Worm (Caenorhabditis elegans): ENCODE measurements around the gene C18H7.12.

The C18H7.12 gene

ce11 chrIV:560780-561179, 26.8 kb downstream of the C18H7.12 start:
- TF ChIP-seq Y53F4B.3 (GFP tag; IDR thresholded peaks at IDR 0.05): no peak
- no peak for TF ChIP-seq F33H1.4 (GFP tag; IDR thresholded peaks at IDR 0.05)
- no peak for TF ChIP-seq hmg-1.2 (GFP tag; IDR thresholded peaks at IDR 0.05)
- no peak for TF ChIP-seq egl-18 (GFP tag; IDR thresholded peaks at IDR 0.05)

- no peak for TF ChIP-seq bed-2 (GFP tag; IDR thresholded peaks at IDR 0.05)
- TF ChIP-seq C17E4.6 (GFP tag; IDR thresholded peaks at IDR 0.05): no peak
- no peak for TF ChIP-seq egrh-3 (GFP tag; IDR thresholded peaks at IDR 0.05)
- no peak for TF ChIP-seq hmg-20 (GFP tag; IDR thresholded peaks at IDR 0.05)
- TF ChIP-seq nhr-90 (tag; optimal IDR thresholded peaks at IDR 0.05): no peak
- TF ChIP-seq attf-5 (GFP tag; optimal IDR thresholded peaks at IDR 0.05): no peak
- TF ChIP-seq dpl-1 (GFP tag; optimal IDR thresholded peaks at IDR 0.05): no peak
- TF ChIP-seq lin-54 (GFP tag; optimal IDR thresholded peaks at IDR 0.05): no peak
- TF ChIP-seq D2030.7 (GFP tag; IDR thresholded peaks at IDR 0.05): no peak
- no peak for TF ChIP-seq unc-130 (GFP tag; optimal IDR thresholded peaks at IDR 0.05)
Measured at ce11 chrIV:560314-560713, 27.3 kb downstream of the C18H7.12 start.

ce11 chrIV:558735-559284, 28.8 kb downstream of the C18H7.12 start, which contains the start of gene efn-4:
Gene efn-4 (plus strand): TSS chrIV:559234.
- no peak for TF ChIP-seq B0019.2 (GFP tag; conservative IDR thresholded peaks at IDR 0.05)
- TF ChIP-seq egrh-3 (GFP tag; IDR thresholded peaks at IDR 0.05): peak; percentile 31; the same call in 1 of the 2 replicates
- peak; percentile 69 for TF ChIP-seq zfh-2 (GFP tag; conservative IDR thresholded peaks at IDR 0.05)

ce11 chrIV:554005-554404, 33.6 kb downstream of the C18H7.12 start:
- TF ChIP-seq Y95B8A.8 (GFP tag; IDR thresholded peaks at IDR 0.05): no peak
- no peak for TF ChIP-seq ceh-58 (GFP tag; IDR thresholded peaks at IDR 0.05)
- no peak for TF ChIP-seq nfyb-1 (GFP tag; IDR thresholded peaks at IDR 0.05)
- no peak for TF ChIP-seq him-1 (tag; optimal IDR thresholded peaks at IDR 0.05)
- TF ChIP-seq fkh-3 (tag; optimal IDR thresholded peaks at IDR 0.05): no peak
- no peak for TF ChIP-seq die-1 (tag; optimal IDR thresholded peaks at IDR 0.05)
- TF ChIP-seq rpc-1 (optimal IDR thresholded peaks at IDR 0.05): no peak
- TF ChIP-seq rpc-1 (tag; optimal IDR thresholded peaks at IDR 0.05): no peak
- TF ChIP-seq mes-4 (tag; optimal IDR thresholded peaks at IDR 0.05): no peak
- TF ChIP-seq cebp-2 (GFP tag; IDR thresholded peaks at IDR 0.05): no peak

ce11 chrIV:551923-552322, 35.7 kb downstream of the C18H7.12 start:
- TF ChIP-seq let-607 (tag; optimal IDR thresholded peaks at IDR 0.05) (peak in 1 of 2 experiments; percentile 4), hmg-1.2 (GFP tag; IDR thresholded peaks at IDR 0.05) (no peak), ztf-22 (GFP tag; optimal IDR thresholded peaks at IDR 0.05) (peak; percentile 66), ets-4 (GFP tag; optimal IDR thresholded peaks at IDR 0.05) (peak; percentile 83), F57A8.1 (GFP tag; optimal IDR thresholded peaks at IDR 0.05) (no peak), nhr-80 (tag; optimal IDR thresholded peaks at IDR 0.05) (peak; percentile 93)

- TF ChIP-seq ekl-4 (GFP tag; IDR thresholded peaks at IDR 0.05) (no peak), ztf-3 (GFP tag; optimal IDR thresholded peaks at IDR 0.05) (no peak), rec-8 (tag; optimal IDR thresholded peaks at IDR 0.05) (no peak), madf-10 (tag; optimal IDR thresholded peaks at IDR 0.05) (no peak), hlh-12 (tag; optimal IDR thresholded peaks at IDR 0.05) (no peak), akir-1 (GFP tag; optimal IDR thresholded peaks at IDR 0.05) (no peak)
Measured at ce11 chrIV:548000-548399, 39.6 kb downstream of the C18H7.12 start, which contains the start of gene F56A11.4. Gene F56A11.4 (plus strand): TSS chrIV:548300.

All from whole organism, young adult.